Fruit fly (Drosophila melanogaster): ENCODE results near the gene CG1265.
A peak's percentile ranks its signal among the peaks of the same experiment; 100 is the strongest.

CG1265 gene

dm6 chr3L:4254301-4254834, at the start of gene CG1265, which contains the start of gene ago (continued):
- TF ChIP-seq cyc (GFP tag; optimal IDR thresholded peaks at IDR 0.05) (peak; percentile 18), CG16779 (tag; optimal IDR thresholded peaks at IDR 0.05) (no peak), fd59A (GFP tag; optimal IDR thresholded peaks at IDR 0.05) (no peak), CG8319 (GFP tag; optimal IDR thresholded peaks at IDR 0.05) (no peak), CG10631 (GFP tag; optimal IDR thresholded peaks at IDR 0.05) (peak; percentile 61), CG7368 (GFP tag; optimal IDR thresholded peaks at IDR 0.05) (no peak), Ets21C (GFP tag; optimal IDR thresholded peaks at IDR 0.05) (no peak), Ets96B (tag; optimal IDR thresholded peaks at IDR 0.05) (peak; percentile 28)

- TF ChIP-seq CG6163 (GFP tag; IDR thresholded peaks at IDR 0.05) = no peak
- TF ChIP-seq Eip93F (GFP tag; optimal IDR thresholded peaks at IDR 0.05) = no peak
- no peak for TF ChIP-seq CG9139 (GFP tag; optimal IDR thresholded peaks at IDR 0.05)
- no peak for TF ChIP-seq Sox15 (GFP tag; optimal IDR thresholded peaks at IDR 0.05)
- TF ChIP-seq CG11902 (GFP tag; optimal IDR thresholded peaks at IDR 0.05) = no peak
- TF ChIP-seq CG16779 (tag; optimal IDR thresholded peaks at IDR 0.05) = no peak
- TF ChIP-seq Lpt (GFP tag; optimal IDR thresholded peaks at IDR 0.05) = no peak
- no peak for TF ChIP-seq Eip78C (GFP tag)
- no peak for TF ChIP-seq CG3032 (tag; optimal IDR thresholded peaks at IDR 0.05)
- TF ChIP-seq Hr4 (GFP tag; optimal IDR thresholded peaks at IDR 0.05) = peak; percentile 51
- no peak for TF ChIP-seq CG31627 (GFP tag; optimal IDR thresholded peaks at IDR 0.05)
- TF ChIP-seq salr (GFP tag; optimal IDR thresholded peaks at IDR 0.05) = no peak
- peak; percentile 15 for TF ChIP-seq CG4318 (GFP tag; optimal IDR thresholded peaks at IDR 0.05)
- no peak for TF ChIP-seq CG6792 (GFP tag; optimal IDR thresholded peaks at IDR 0.05)
- TF ChIP-seq vri (GFP tag; optimal IDR thresholded peaks at IDR 0.05) = no peak
- no peak for TF ChIP-seq Met (GFP tag; optimal IDR thresholded peaks at IDR 0.05)
- TF ChIP-seq CG8319 (GFP tag; optimal IDR thresholded peaks at IDR 0.05) = no peak
- TF ChIP-seq CG1621 (tag; optimal IDR thresholded peaks at IDR 0.05) = no peak
- TF ChIP-seq CG8119 (GFP tag; IDR thresholded peaks at IDR 0.05) = peak; percentile 32; the same call in 1 of the 3 replicates
- no peak for TF ChIP-seq net (GFP tag; optimal IDR thresholded peaks at IDR 0.05)
- 0 out of 2 replicates have a peak, but pooled peaks have one; percentile 19 for TF ChIP-seq CG15336 (GFP tag; IDR thresholded peaks at IDR 0.05)
- no peak for TF ChIP-seq fd59A (GFP tag; optimal IDR thresholded peaks at IDR 0.05)
- TF ChIP-seq Ets21C (GFP tag; optimal IDR thresholded peaks at IDR 0.05) = no peak
- no peak for TF ChIP-seq CG3919 (GFP tag; optimal IDR thresholded peaks at IDR 0.05)
- TF ChIP-seq CG32006 (GFP tag; optimal IDR thresholded peaks at IDR 0.05) = peak; percentile 55
- no peak for TF ChIP-seq CG10631 (GFP tag; optimal IDR thresholded peaks at IDR 0.05)
- no peak for TF ChIP-seq ss (GFP tag; optimal IDR thresholded peaks at IDR 0.05)
Measured at dm6 chr3L:4204867-4205266, 49.7 kb upstream of the CG1265 start.

- TF ChIP-seq CG34406 (GFP tag; optimal IDR thresholded peaks at IDR 0.05) (no peak), eg (GFP tag; IDR thresholded peaks at IDR 0.05) (0 out of 3 replicates have a peak, but pooled peaks have one; percentile 37), Eip78C (GFP tag) (no peak)
Measured at dm6 chr3L:4209078-4209477, 45.5 kb upstream of the CG1265 start, which contains the start of gene Cpr64Aa. Gene Cpr64Aa, minus strand, starts transcription at chr3L:4209178.

- TF ChIP-seq topi (GFP tag; optimal IDR thresholded peaks at IDR 0.05) = no peak
- TF ChIP-seq fd59A (GFP tag; optimal IDR thresholded peaks at IDR 0.05) = no peak
- no peak for TF ChIP-seq CG15336 (GFP tag; IDR thresholded peaks at IDR 0.05)
- no peak for TF ChIP-seq pdm3 (GFP tag; optimal IDR thresholded peaks at IDR 0.05)
- TF ChIP-seq CG3919 (GFP tag; optimal IDR thresholded peaks at IDR 0.05) = peak; percentile 36
- TF ChIP-seq eg (GFP tag; IDR thresholded peaks at IDR 0.05) = peak; percentile 85
- peak; percentile 41; the same call in 2 of the 3 replicates for TF ChIP-seq CG6163 (GFP tag; IDR thresholded peaks at IDR 0.05)
- TF ChIP-seq ss (GFP tag; optimal IDR thresholded peaks at IDR 0.05) = no peak
- peak; percentile 67 for TF ChIP-seq CG11294 (GFP tag; IDR thresholded peaks at IDR 0.05)
- TF ChIP-seq dac (GFP tag; optimal IDR thresholded peaks at IDR 0.05) = no peak
- no peak for TF ChIP-seq CG32006 (GFP tag; optimal IDR thresholded peaks at IDR 0.05)
- no peak for TF ChIP-seq CG6792 (GFP tag; optimal IDR thresholded peaks at IDR 0.05)
- TF ChIP-seq OdsH (GFP tag; optimal IDR thresholded peaks at IDR 0.05) = no peak
- no peak for TF ChIP-seq Sox14 (GFP tag; optimal IDR thresholded peaks at IDR 0.05)
- TF ChIP-seq CG8632 (GFP tag; optimal IDR thresholded peaks at IDR 0.05) = no peak
- TF ChIP-seq Blimp-1 (GFP tag; optimal IDR thresholded peaks at IDR 0.05) = no peak
- no peak for TF ChIP-seq Lpt (GFP tag; optimal IDR thresholded peaks at IDR 0.05)
- TF ChIP-seq achi (GFP tag; optimal IDR thresholded peaks at IDR 0.05) = no peak
- no peak for TF ChIP-seq vri (GFP tag; optimal IDR thresholded peaks at IDR 0.05)
- TF ChIP-seq salr (GFP tag; optimal IDR thresholded peaks at IDR 0.05) = no peak
- TF ChIP-seq Met (GFP tag; optimal IDR thresholded peaks at IDR 0.05) = no peak
- no peak for TF ChIP-seq CG10631 (GFP tag; optimal IDR thresholded peaks at IDR 0.05)
- no peak for TF ChIP-seq cyc (GFP tag; optimal IDR thresholded peaks at IDR 0.05)
- TF ChIP-seq CG6276 (GFP tag; optimal IDR thresholded peaks at IDR 0.05) = peak; percentile 40
- no peak for TF ChIP-seq CG6854 (GFP tag; optimal IDR thresholded peaks at IDR 0.05)
- TF ChIP-seq CG4318 (GFP tag; optimal IDR thresholded peaks at IDR 0.05) = no peak
- TF ChIP-seq CG34406 (GFP tag; optimal IDR thresholded peaks at IDR 0.05) = no peak
- no peak for TF ChIP-seq CG11762 (GFP tag; optimal IDR thresholded peaks at IDR 0.05; ENCODE audit: insufficient read depth)
Measured at dm6 chr3L:4209731-4210130, 44.8 kb upstream of the CG1265 start.

Measured in whole organism, prepupa.